Worm (Caenorhabditis elegans) whole organism, L4/young adult: Measurements from ENCODE around the gene F35A5.2.

Source experiments
- W03F9.2 ChIP-seq: fragments of 150-350 bp; optimal IDR thresholded peaks from 2 replicates; lab custom pipeline; 2014; ENCODE audit warnings: missing biosample characterization, missing genetic modification characterization
- dao-5 ChIP-seq: sonication (generic microtip); optimal IDR thresholded peaks from 2 replicates; lab custom pipeline; 2016; ENCODE audit warnings: missing genotype, missing genetic modification characterization, moderate library complexity, missing compliant biosample characterization
- him-1 ChIP-seq: sonication (generic microtip); optimal IDR thresholded peaks from 2 replicates; lab custom pipeline; 2016; ENCODE audit warnings: missing genotype, missing genetic modification reagents, missing genetic modification characterization, missing compliant biosample characterization

ce11 chrX:3842398-3842896 lies 37.5 kb downstream of the F35A5.2 start, which contains the start of gene ttr-48:
- TF ChIP-seq him-1 (tag; lab: Kevin White, UChicago) (no peak), W03F9.2 (tag; lab: Kevin White, UChicago) (no peak), dao-5 (tag; lab: Kevin White, UChicago) (no peak)
